Fruit fly (Drosophila melanogaster) whole organism: Measurements from ENCODE around the gene CG31817.

Experiments
- CG8478 ChIP-seq: fragments of >200 bp; optimal IDR thresholded peaks from 2 replicates; lab custom pipeline; 2018; ENCODE audit warnings: inconsistent platforms
- Dll ChIP-seq: fragments of >200 bp; optimal IDR thresholded peaks from 2 replicates; lab custom pipeline; 2017
- EcR ChIP-seq, 2 experiments: fragments of >200 bp; optimal IDR thresholded peaks; 2 replicates each; lab custom pipeline; 2017; ENCODE audit warnings: missing biosample characterization in 2 of 2, missing genetic modification characterization in 2 of 2, missing genetic modification reagents in 2 of 2
- pan ChIP-seq: fragments of >200 bp; optimal IDR thresholded peaks from 2 replicates; lab custom pipeline; 2017
- psq ChIP-seq: fragments of >200 bp; optimal IDR thresholded peaks from 2 replicates; lab custom pipeline; 2017
- usp ChIP-seq: fragments of >200 bp; optimal IDR thresholded peaks from 2 replicates; lab custom pipeline; 2017; ENCODE audit warnings: missing biosample characterization, missing genetic modification characterization, mixed read lengths

dm6 chr2L:16340268-16340667, 2.6 kb upstream of the CG31817 start, which contains the start of gene CG42266:
- no peak for TF ChIP-seq CG8478
- no peak for TF ChIP-seq psq
- no peak for TF ChIP-seq EcR (GFP tag; optimal IDR thresholded peaks at IDR 0.05; lab: Kevin White, UChicago)
- TF ChIP-seq Dll (lab: Kevin White, UChicago), result no peak
- TF ChIP-seq pan, result no peak
- TF ChIP-seq usp (GFP tag; lab: Kevin White, UChicago), result no peak
